Fruit fly (Drosophila melanogaster) whole organism: ENCODE measurements around the gene CG12091.

Experiments used
- CG8478 ChIP-seq: fragments of >200 bp; optimal IDR thresholded peaks from 2 replicates; lab custom pipeline; 2018; ENCODE audit warnings: inconsistent platforms
- Dll ChIP-seq: fragments of >200 bp; optimal IDR thresholded peaks from 2 replicates; lab custom pipeline; 2017
- EcR ChIP-seq, 2 experiments: fragments of >200 bp; optimal IDR thresholded peaks; 2 replicates each; lab custom pipeline; 2017; ENCODE audit warnings: missing biosample characterization in 2 of 2, missing genetic modification characterization in 2 of 2, missing genetic modification reagents in 2 of 2
- pan ChIP-seq: fragments of >200 bp; optimal IDR thresholded peaks from 2 replicates; lab custom pipeline; 2017
- psq ChIP-seq: fragments of >200 bp; optimal IDR thresholded peaks from 2 replicates; lab custom pipeline; 2017
- usp ChIP-seq: fragments of >200 bp; optimal IDR thresholded peaks from 2 replicates; lab custom pipeline; 2017; ENCODE audit warnings: missing biosample characterization, missing genetic modification characterization, mixed read lengths

- TF ChIP-seq CG8478 (lab: Kevin White, UChicago) (no peak), Dll (lab: Kevin White, UChicago) (no peak), usp (GFP tag; lab: Kevin White, UChicago) (no peak), pan (lab: Kevin White, UChicago) (no peak), psq (lab: Kevin White, UChicago) (no peak), EcR (GFP tag; optimal IDR thresholded peaks at IDR 0.05; lab: Kevin White, UChicago) (no peak)
Observed at dm6 chr3L:1495803-1496202, 40.8 kb downstream of the CG12091 start.
